Worm (Caenorhabditis elegans) whole organism, L3 larva: ENCODE data around the gene mrg-1.

Experiments
- ZK546.5 ChIP-seq: sonication (generic microtip); optimal IDR thresholded peaks from 2 replicates; lab custom pipeline; 2017; ENCODE audit warnings: missing biosample characterization, missing genetic modification characterization
- aly-2 ChIP-seq: fragments of 150-350 bp; optimal IDR thresholded peaks from 2 replicates; lab custom pipeline; 2014; ENCODE audit warnings: missing biosample characterization, missing genetic modification characterization
- ceh-82 ChIP-seq: fragments of 150-350 bp; optimal IDR thresholded peaks from 2 replicates; lab custom pipeline; 2014; ENCODE audit warnings: missing biosample characterization, missing genetic modification characterization
- elt-1 ChIP-seq: fragments of 150-350 bp; optimal IDR thresholded peaks from 2 replicates; lab custom pipeline; 2014; ENCODE audit warnings: missing biosample characterization, missing genetic modification characterization
- elt-3 ChIP-seq, 3 experiments: fragments of 150-350 bp in 1 of 3; sonication (generic microtip) in 2 of 3; optimal IDR thresholded peaks; 2 replicates in 2 of 3; 4 replicates in 1 of 3; lab custom pipeline; 2014 to 2017; ENCODE audit warnings: missing biosample characterization in 3 of 3, missing genetic modification characterization in 3 of 3
- fkh-10 ChIP-seq: sonication (generic microtip); optimal IDR thresholded peaks from 2 replicates; lab custom pipeline; 2017; ENCODE audit warnings: missing biosample characterization, missing genetic modification reagents, missing genetic modification characterization
- jun-1 ChIP-seq: fragments of 150-350 bp; optimal IDR thresholded peaks from 2 replicates; lab custom pipeline; 2014; ENCODE audit warnings: missing biosample characterization, missing genetic modification reagents, missing genetic modification characterization
- lin-39 ChIP-seq: fragments of 150-350 bp; optimal IDR thresholded peaks from 2 replicates; lab custom pipeline; 2018; ENCODE audit warnings: missing biosample characterization, missing genetic modification reagents, missing genetic modification characterization
- lsy-12 ChIP-seq: sonication (generic microtip); optimal IDR thresholded peaks from 2 replicates; lab custom pipeline; 2016; ENCODE audit warnings: mild to moderate bottlenecking, missing genetic modification characterization, missing compliant biosample characterization
- nhr-77 ChIP-seq: fragments of 150-350 bp; optimal IDR thresholded peaks from 2 replicates; lab custom pipeline; 2014; ENCODE audit warnings: missing biosample characterization, missing genetic modification characterization
- ztf-4 ChIP-seq: fragments of 150-350 bp; optimal IDR thresholded peaks from 2 replicates; lab custom pipeline; 2014; ENCODE audit warnings: missing biosample characterization, missing genetic modification characterization

ce11 chrIII:12920810-12921209 lies 46.4 kb upstream of the mrg-1 start:
- TF ChIP-seq ztf-4 (tag; lab: Kevin White, UChicago) (no peak), ceh-82 (no peak), fkh-10 (no peak), elt-3 (tag; optimal IDR thresholded peaks at IDR 0.05; lab: Kevin White, UChicago) (no peak), ZK546.5 (tag; lab: Kevin White, UChicago) (no peak), elt-1 (no peak), nhr-77 (no peak), jun-1 (tag; lab: Kevin White, UChicago) (no peak), aly-2 (tag; lab: Kevin White, UChicago) (no peak), lin-39 (tag; lab: Kevin White, UChicago) (no peak), lsy-12 (tag; lab: Kevin White, UChicago) (no peak)
